Worm (Caenorhabditis elegans): ENCODE results near the gene rrf-3.

rrf-3 gene

ce11 chrII:8209476-8209875 lies 47.2 kb downstream of the rrf-3 start, which contains the start of gene M110.8:
M110.8 (minus strand) TSS chrII:8209576.
- no peak for TF ChIP-seq ceh-83 (GFP tag; optimal IDR thresholded peaks at IDR 0.05)
- TF ChIP-seq flh-1 (GFP tag; optimal IDR thresholded peaks at IDR 0.05) = no peak
- TF ChIP-seq nhr-28 (tag; optimal IDR thresholded peaks at IDR 0.05) = no peak
- no peak for TF ChIP-seq nhr-2 (tag; optimal IDR thresholded peaks at IDR 0.05)
- TF ChIP-seq hlh-1 (tag; optimal IDR thresholded peaks at IDR 0.05) = no peak

ce11 chrII:8212680-8213079 lies 50.4 kb downstream of the rrf-3 start, which contains the start of gene twk-3:
twk-3 (minus strand) TSS chrII:8212780.
- no peak for TF ChIP-seq nhr-12 (tag; optimal IDR thresholded peaks at IDR 0.05)
- TF ChIP-seq bed-3 (GFP tag; optimal IDR thresholded peaks at IDR 0.05) = no peak
- TF ChIP-seq ceh-43 (GFP tag; optimal IDR thresholded peaks at IDR 0.05) = no peak
- TF ChIP-seq hlh-1 (tag; optimal IDR thresholded peaks at IDR 0.05) = no peak
- TF ChIP-seq ceh-83 (GFP tag; optimal IDR thresholded peaks at IDR 0.05) = no peak
- TF ChIP-seq mep-1 (tag; optimal IDR thresholded peaks at IDR 0.05) = no peak
- TF ChIP-seq ham-2 (GFP tag; optimal IDR thresholded peaks at IDR 0.05) = no peak
- no peak for TF ChIP-seq pha-4 (tag; optimal IDR thresholded peaks at IDR 0.05)
- no peak for TF ChIP-seq tbx-8 (GFP tag; optimal IDR thresholded peaks at IDR 0.05)
- no peak for TF ChIP-seq mab-5 (tag; optimal IDR thresholded peaks at IDR 0.05)
- TF ChIP-seq elt-1 (tag; optimal IDR thresholded peaks at IDR 0.05; ENCODE audit: borderline replicate concordance, insufficient read depth) = no peak

- no peak for TF ChIP-seq elt-1 (tag; optimal IDR thresholded peaks at IDR 0.05; ENCODE audit: borderline replicate concordance, insufficient read depth)
- TF ChIP-seq mab-5 (tag; optimal IDR thresholded peaks at IDR 0.05) = no peak
- TF ChIP-seq nhr-237 (tag; optimal IDR thresholded peaks at IDR 0.05) = no peak
- TF ChIP-seq pha-4 (tag; optimal IDR thresholded peaks at IDR 0.05) = no peak
- TF ChIP-seq sptf-1 (tag; optimal IDR thresholded peaks at IDR 0.05) = no peak
- TF ChIP-seq elt-3 (tag; optimal IDR thresholded peaks at IDR 0.05) = no peak
- TF ChIP-seq mep-1 (tag; optimal IDR thresholded peaks at IDR 0.05) = no peak
- TF ChIP-seq bed-3 (GFP tag; optimal IDR thresholded peaks at IDR 0.05) = no peak
- TF ChIP-seq lin-13 (tag; optimal IDR thresholded peaks at IDR 0.05) = no peak
- TF ChIP-seq ceh-39 (tag; optimal IDR thresholded peaks at IDR 0.05) = no peak
- no peak for TF ChIP-seq snpc-4 (tag; optimal IDR thresholded peaks at IDR 0.05)
- TF ChIP-seq tbx-8 (GFP tag; optimal IDR thresholded peaks at IDR 0.05) = no peak
- no peak for TF ChIP-seq lin-32 (GFP tag; optimal IDR thresholded peaks at IDR 0.05)
- no peak for TF ChIP-seq ham-2 (GFP tag; optimal IDR thresholded peaks at IDR 0.05)
- no peak for TF ChIP-seq hlh-1 (tag; optimal IDR thresholded peaks at IDR 0.05)
- no peak for TF ChIP-seq ztf-11 (tag; optimal IDR thresholded peaks at IDR 0.05)
- no peak for TF ChIP-seq nhr-28 (tag; optimal IDR thresholded peaks at IDR 0.05)
- no peak for TF ChIP-seq M03D4.4 (tag; optimal IDR thresholded peaks at IDR 0.05)
- no peak for TF ChIP-seq zip-8 (tag; optimal IDR thresholded peaks at IDR 0.05)
Measured at ce11 chrII:8214367-8214766, 52.1 kb downstream of the rrf-3 start, which contains the start of gene M110.10. M110.10 (minus strand) TSS chrII:8214467.

- TF ChIP-seq ceh-83 (GFP tag; optimal IDR thresholded peaks at IDR 0.05) (no peak), mls-2 (tag; optimal IDR thresholded peaks at IDR 0.05) (no peak), lin-13 (tag; optimal IDR thresholded peaks at IDR 0.05) (no peak), ces-1 (GFP tag; optimal IDR thresholded peaks at IDR 0.05) (peak; percentile 77), unc-120 (tag; optimal IDR thresholded peaks at IDR 0.05; ENCODE audit: poor library complexity, severe bottlenecking) (peak; percentile 41), hlh-1 (tag; optimal IDR thresholded peaks at IDR 0.05) (peak; percentile 20), mep-1 (tag; optimal IDR thresholded peaks at IDR 0.05) (peak; percentile 72), cnd-1 (tag; optimal IDR thresholded peaks at IDR 0.05) (no peak), snpc-4 (tag; optimal IDR thresholded peaks at IDR 0.05) (no peak), bed-3 (GFP tag; optimal IDR thresholded peaks at IDR 0.05) (no peak), pha-4 (tag; optimal IDR thresholded peaks at IDR 0.05) (peak; percentile 22), mab-5 (tag; optimal IDR thresholded peaks at IDR 0.05) (no peak), drap-1 (GFP tag; optimal IDR thresholded peaks at IDR 0.05) (no peak), ceh-43 (GFP tag; optimal IDR thresholded peaks at IDR 0.05) (no peak), flh-1 (GFP tag; optimal IDR thresholded peaks at IDR 0.05) (no peak), lin-32 (GFP tag; optimal IDR thresholded peaks at IDR 0.05) (no peak), nhr-237 (tag; optimal IDR thresholded peaks at IDR 0.05) (peak; percentile 49), tbx-8 (GFP tag; optimal IDR thresholded peaks at IDR 0.05) (no peak), nhr-12 (tag; optimal IDR thresholded peaks at IDR 0.05) (no peak), ztf-11 (tag; optimal IDR thresholded peaks at IDR 0.05) (no peak), blmp-1 (tag; optimal IDR thresholded peaks at IDR 0.05) (no peak), ham-2 (GFP tag; optimal IDR thresholded peaks at IDR 0.05) (no peak), unc-62 (GFP tag; optimal IDR thresholded peaks at IDR 0.05) (no peak), ceh-39 (tag; optimal IDR thresholded peaks at IDR 0.05) (peak; percentile 40), elt-1 (tag; optimal IDR thresholded peaks at IDR 0.05; ENCODE audit: borderline replicate concordance, insufficient read depth) (no peak), M03D4.4 (tag; optimal IDR thresholded peaks at IDR 0.05) (no peak), nhr-76 (tag; optimal IDR thresholded peaks at IDR 0.05) (no peak), lsy-2 (tag; optimal IDR thresholded peaks at IDR 0.05) (peak; percentile 26), nhr-2 (tag; optimal IDR thresholded peaks at IDR 0.05) (no peak), sem-2 (GFP tag; optimal IDR thresholded peaks at IDR 0.05) (no peak), zip-8 (tag; optimal IDR thresholded peaks at IDR 0.05) (no peak), sptf-1 (tag; optimal IDR thresholded peaks at IDR 0.05) (no peak)
Measured at ce11 chrII:8216433-8216832, 54.2 kb downstream of the rrf-3 start, which contains the start of gene M110.3. M110.3 (minus strand) TSS chrII:8216616.
